Fruit fly (Drosophila melanogaster): ENCODE measurements around the gene Acp76A.

Acp76A gene

DNA sequence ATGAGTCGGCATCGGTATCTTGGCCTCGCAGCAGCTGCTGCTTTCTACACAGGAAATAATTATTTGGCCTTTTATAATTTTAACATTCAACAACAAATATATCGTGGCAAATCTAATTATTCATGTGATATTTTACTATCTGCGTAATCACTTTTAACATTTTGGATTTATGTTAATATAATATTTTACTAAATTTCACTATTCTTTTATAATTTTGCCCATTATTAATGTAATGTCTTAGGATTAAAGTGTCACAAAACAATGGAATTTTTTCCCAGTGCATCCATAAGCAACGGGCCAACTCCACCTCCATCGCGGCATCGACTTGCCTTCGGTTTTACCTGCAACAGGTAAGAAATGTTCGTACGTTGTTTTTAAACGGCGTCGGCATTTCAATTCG lies 9.3 kb downstream of the Acp76A start:
- TF ChIP-seq cnc (optimal IDR thresholded peaks at IDR 0.05), result no peak
- TF ChIP-seq CG14711 (tag; optimal IDR thresholded peaks at IDR 0.05), result no peak
- no peak for TF ChIP-seq CG7101 (tag; optimal IDR thresholded peaks at IDR 0.05)
- TF ChIP-seq pad (GFP tag; optimal IDR thresholded peaks at IDR 0.05), result no peak
- TF ChIP-seq toe (GFP tag; optimal IDR thresholded peaks at IDR 0.05), result no peak

DNA sequence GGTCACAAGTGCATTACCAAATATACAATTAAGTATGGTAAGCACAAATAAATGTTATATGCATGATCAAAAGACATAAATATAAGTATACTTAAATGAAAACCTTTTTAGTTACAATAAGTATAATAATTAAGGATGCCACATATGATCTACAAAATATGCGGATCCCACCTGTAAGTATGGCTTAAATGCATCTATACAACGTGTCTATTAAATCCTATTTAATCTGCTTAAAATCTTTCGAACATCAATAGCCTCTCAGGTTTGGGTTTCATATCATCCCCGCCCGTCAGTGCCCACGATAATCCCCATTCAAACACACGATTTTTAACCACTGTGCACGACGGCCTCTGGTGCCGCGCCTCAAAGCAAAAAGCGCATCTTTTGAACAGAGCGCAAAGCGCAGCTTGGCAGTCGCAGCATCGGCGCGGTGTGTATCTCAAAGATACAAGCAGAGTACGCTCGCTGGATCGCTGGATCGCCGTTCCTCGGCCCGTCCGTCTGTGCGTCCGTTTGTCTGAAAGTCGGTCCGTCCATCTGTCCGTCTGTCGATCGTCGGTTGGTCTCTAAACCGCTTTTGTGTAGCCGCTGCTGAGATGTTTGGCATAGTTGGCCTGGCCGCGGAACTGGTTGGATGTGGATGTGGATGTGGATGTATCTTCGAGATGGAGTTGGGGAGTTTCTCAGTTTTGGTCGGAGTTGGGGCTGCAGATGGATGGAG lies 10.0 kb downstream of the Acp76A start:
- TF ChIP-seq CG5204 (GFP tag; optimal IDR thresholded peaks at IDR 0.05), result no peak
- no peak for TF ChIP-seq ovo (GFP tag; optimal IDR thresholded peaks at IDR 0.05)
- no peak for TF ChIP-seq CG7045 (GFP tag; optimal IDR thresholded peaks at IDR 0.05)
- no peak for TF ChIP-seq CG11617 (GFP tag; optimal IDR thresholded peaks at IDR 0.05)
- no peak for TF ChIP-seq tj (GFP tag; optimal IDR thresholded peaks at IDR 0.05)
- no peak for TF ChIP-seq cnc (optimal IDR thresholded peaks at IDR 0.05)
- no peak for TF ChIP-seq Crg-1 (GFP tag; optimal IDR thresholded peaks at IDR 0.05)
- TF ChIP-seq CG33017 (tag; optimal IDR thresholded peaks at IDR 0.05), result no peak
- TF ChIP-seq toe (GFP tag; optimal IDR thresholded peaks at IDR 0.05), result no peak
- TF ChIP-seq cic (GFP tag; optimal IDR thresholded peaks at IDR 0.05), result no peak
- no peak for TF ChIP-seq kay (GFP tag; ENCODE audit: borderline replicate concordance)
- TF ChIP-seq CG12768 (GFP tag; optimal IDR thresholded peaks at IDR 0.05), result no peak
- no peak for TF ChIP-seq Mnt (GFP tag; optimal IDR thresholded peaks at IDR 0.05)
- TF ChIP-seq CG1620 (GFP tag; optimal IDR thresholded peaks at IDR 0.05), result no peak

DNA sequence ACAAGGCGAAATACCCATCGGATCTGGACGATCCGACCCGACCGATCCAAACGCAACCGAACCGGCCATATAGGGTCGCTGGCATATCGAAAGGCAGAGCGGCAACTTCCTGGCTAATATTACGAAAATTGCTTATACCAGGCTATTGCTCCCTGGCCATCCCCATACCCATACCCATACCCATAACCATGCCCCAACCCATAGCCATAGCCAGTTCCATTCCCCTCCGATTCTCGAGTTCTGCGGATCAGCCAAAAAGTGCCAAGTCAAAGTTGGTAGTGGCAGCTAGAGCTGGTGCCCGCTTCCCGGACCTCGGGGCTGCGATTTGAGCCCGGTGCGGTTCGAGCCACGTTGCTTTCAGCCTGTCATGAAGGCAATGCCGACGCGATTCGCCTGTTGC lies 10.7 kb downstream of the Acp76A start:
- no peak for TF ChIP-seq CG11617 (GFP tag; optimal IDR thresholded peaks at IDR 0.05)
- peak; percentile 58 for TF ChIP-seq tj (GFP tag; optimal IDR thresholded peaks at IDR 0.05)

DNA sequence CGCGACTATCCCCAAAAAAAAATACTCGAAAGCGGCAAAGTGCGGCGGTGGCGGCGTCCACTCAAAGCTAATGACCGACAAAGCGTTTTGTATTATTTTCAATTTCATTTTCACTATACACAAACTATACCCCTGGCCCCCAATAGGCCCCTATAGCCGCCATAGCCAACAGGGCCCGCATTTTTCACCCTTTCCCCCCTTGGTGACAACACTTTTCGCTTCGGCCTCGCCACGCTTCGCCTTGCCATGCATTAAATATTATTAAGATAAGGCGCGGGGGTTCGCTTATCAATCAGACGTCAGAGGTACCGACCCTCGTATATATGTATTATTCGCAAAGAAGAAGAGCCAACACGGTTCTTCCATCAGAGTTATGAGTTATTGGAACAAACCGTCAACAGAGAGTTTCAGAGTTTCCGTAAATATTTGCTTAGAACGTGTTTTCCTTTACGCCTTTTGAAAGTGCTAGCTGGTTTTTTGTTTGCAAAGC lies 11.6 kb downstream of the Acp76A start:
- TF ChIP-seq tj (GFP tag; optimal IDR thresholded peaks at IDR 0.05) (peak; percentile 79), kay (GFP tag; ENCODE audit: borderline replicate concordance) (peak; percentile 86), cnc (optimal IDR thresholded peaks at IDR 0.05) (no peak), CG12768 (GFP tag; optimal IDR thresholded peaks at IDR 0.05) (peak; percentile 49), ovo (GFP tag; optimal IDR thresholded peaks at IDR 0.05) (no peak), Mnt (GFP tag; optimal IDR thresholded peaks at IDR 0.05) (peak; percentile 9), cic (GFP tag; optimal IDR thresholded peaks at IDR 0.05) (peak; percentile 73)

DNA sequence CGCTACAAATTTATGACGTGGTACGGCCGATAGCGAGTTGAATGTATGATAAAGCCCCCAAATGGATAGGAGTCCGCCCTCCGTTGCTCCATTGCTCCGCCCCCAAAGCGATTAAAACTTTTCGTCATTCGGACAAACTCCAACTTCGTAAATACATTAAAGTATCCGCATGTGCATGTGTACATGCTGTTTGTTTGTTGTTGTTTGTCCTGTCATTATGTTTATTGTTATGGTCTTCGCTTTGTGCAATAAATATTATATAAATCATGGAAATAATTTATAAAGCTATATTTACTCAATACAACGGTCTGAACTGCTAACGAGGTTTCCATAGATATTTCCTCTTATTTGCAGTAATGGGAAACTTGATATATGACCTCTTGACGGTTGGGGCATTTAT lies 14.8 kb downstream of the Acp76A start:
- TF ChIP-seq cnc (optimal IDR thresholded peaks at IDR 0.05), result no peak
- TF ChIP-seq CG12768 (GFP tag; optimal IDR thresholded peaks at IDR 0.05), result no peak
- TF ChIP-seq CG14711 (tag; optimal IDR thresholded peaks at IDR 0.05), result no peak
- TF ChIP-seq cic (GFP tag; optimal IDR thresholded peaks at IDR 0.05), result no peak
- TF ChIP-seq CG33017 (tag; optimal IDR thresholded peaks at IDR 0.05), result no peak
- no peak for TF ChIP-seq Mnt (GFP tag; optimal IDR thresholded peaks at IDR 0.05)
- TF ChIP-seq Clk (GFP tag; optimal IDR thresholded peaks at IDR 0.05), result no peak
- no peak for TF ChIP-seq CG11617 (GFP tag; optimal IDR thresholded peaks at IDR 0.05)
- no peak for TF ChIP-seq CG5204 (GFP tag; optimal IDR thresholded peaks at IDR 0.05)
- TF ChIP-seq ovo (GFP tag; optimal IDR thresholded peaks at IDR 0.05), result no peak
- TF ChIP-seq pad (GFP tag; optimal IDR thresholded peaks at IDR 0.05), result no peak
- no peak for TF ChIP-seq CG7101 (tag; optimal IDR thresholded peaks at IDR 0.05)

DNA sequence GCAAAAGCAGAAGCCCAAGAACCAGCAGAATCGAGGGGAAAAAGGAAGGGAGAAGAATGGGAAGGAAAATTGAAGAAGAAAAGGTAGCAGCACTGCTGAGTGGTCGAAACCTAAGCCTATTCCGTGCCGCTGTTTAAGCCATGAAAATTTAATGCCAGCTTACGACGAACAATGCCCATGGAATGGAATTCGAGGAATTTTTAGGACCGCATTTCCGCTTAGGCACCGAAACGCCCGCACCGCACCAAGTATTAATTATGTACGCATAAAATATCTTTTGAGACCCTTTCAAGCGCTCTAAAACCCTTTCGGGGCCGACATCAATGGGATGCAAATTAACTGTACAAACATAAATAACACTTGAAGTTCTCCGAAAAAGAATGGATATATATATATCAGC lies 15.7 kb downstream of the Acp76A start:
- TF ChIP-seq tj (GFP tag; optimal IDR thresholded peaks at IDR 0.05) (no peak), toe (GFP tag; optimal IDR thresholded peaks at IDR 0.05) (no peak), Hr96 (GFP tag; optimal IDR thresholded peaks at IDR 0.05) (no peak), CG11617 (GFP tag; optimal IDR thresholded peaks at IDR 0.05) (no peak), CG1620 (GFP tag; optimal IDR thresholded peaks at IDR 0.05) (no peak), CG5204 (GFP tag; optimal IDR thresholded peaks at IDR 0.05) (no peak), Clk (GFP tag; optimal IDR thresholded peaks at IDR 0.05) (no peak), Crg-1 (GFP tag; optimal IDR thresholded peaks at IDR 0.05) (no peak), bab1 (GFP tag; optimal IDR thresholded peaks at IDR 0.05) (no peak), CG7101 (tag; optimal IDR thresholded peaks at IDR 0.05) (no peak), kay (GFP tag; ENCODE audit: borderline replicate concordance) (no peak), CG14711 (tag; optimal IDR thresholded peaks at IDR 0.05) (no peak), Mnt (GFP tag; optimal IDR thresholded peaks at IDR 0.05) (no peak), cic (GFP tag; optimal IDR thresholded peaks at IDR 0.05) (no peak), cnc (optimal IDR thresholded peaks at IDR 0.05) (no peak), CG7045 (GFP tag; optimal IDR thresholded peaks at IDR 0.05) (no peak), pad (GFP tag; optimal IDR thresholded peaks at IDR 0.05) (no peak)

DNA sequence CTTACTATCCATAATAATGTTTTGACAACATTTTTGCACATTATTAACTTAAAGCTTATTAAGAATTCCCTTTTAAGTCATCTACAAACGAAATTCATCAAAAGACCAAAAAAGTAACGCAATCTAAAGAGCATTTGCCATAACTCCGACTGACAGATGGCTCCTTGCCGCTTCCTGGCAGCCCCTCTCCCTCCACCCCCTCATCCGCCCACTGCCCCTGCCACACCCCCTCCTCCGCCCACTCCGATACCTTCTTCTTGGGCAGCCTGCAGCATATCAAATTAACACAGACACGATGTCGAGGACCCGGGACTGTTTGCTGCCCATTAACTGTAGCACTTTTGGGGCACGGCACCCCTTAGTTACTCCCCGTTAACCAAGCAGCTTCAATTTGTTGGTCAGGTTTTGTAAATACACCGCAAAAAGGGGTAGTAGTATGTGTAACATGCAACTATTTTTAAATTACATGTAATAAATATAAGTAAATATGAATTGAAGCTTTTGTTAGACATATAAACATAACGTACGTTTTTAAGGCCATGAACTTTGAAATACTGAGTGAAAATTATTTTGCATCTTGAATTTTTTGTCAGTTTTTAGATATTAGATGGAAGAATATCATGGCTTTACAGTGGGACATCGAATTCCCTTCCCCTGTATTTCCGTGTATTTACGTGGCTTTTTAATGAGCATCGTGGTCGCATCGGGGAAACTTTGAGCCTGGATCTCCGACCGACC lies 16.5 kb downstream of the Acp76A start:
- no peak for TF ChIP-seq Crg-1 (GFP tag; optimal IDR thresholded peaks at IDR 0.05)
- TF ChIP-seq CG7045 (GFP tag; optimal IDR thresholded peaks at IDR 0.05), result no peak
- no peak for TF ChIP-seq Clk (GFP tag; optimal IDR thresholded peaks at IDR 0.05)
- no peak for TF ChIP-seq CG7101 (tag; optimal IDR thresholded peaks at IDR 0.05)
- TF ChIP-seq kay (GFP tag; ENCODE audit: borderline replicate concordance), result no peak
- no peak for TF ChIP-seq cnc (optimal IDR thresholded peaks at IDR 0.05)
- TF ChIP-seq bab1 (GFP tag; optimal IDR thresholded peaks at IDR 0.05), result no peak
- TF ChIP-seq cic (GFP tag; optimal IDR thresholded peaks at IDR 0.05), result no peak
- TF ChIP-seq toe (GFP tag; optimal IDR thresholded peaks at IDR 0.05), result no peak
- TF ChIP-seq tj (GFP tag; optimal IDR thresholded peaks at IDR 0.05), result no peak
